Fruit fly (Drosophila melanogaster) whole organism, embryonic: ENCODE measurements around the gene RPA3.

Source experiments
- Adf1 ChIP-seq: fragments of 200-800 bp; sonication (Bioruptor generic); IDR thresholded peaks from 2 replicates; pipeline ENCODE4 v1.3.6; 2022; ENCODE audit warnings: missing biosample characterization, missing genetic modification characterization
- CG11695 ChIP-seq: fragments of 200-800 bp; sonication (Bioruptor generic); IDR thresholded peaks from 3 replicates; pipeline ENCODE4 v1.3.6; 2022; ENCODE audit warnings: missing biosample characterization, missing genetic modification characterization
- CG12155 ChIP-seq: fragments of 200-800 bp; sonication (Bioruptor generic); optimal IDR thresholded peaks from 3 replicates; lab custom pipeline; 2016; ENCODE audit warnings: missing biosample characterization, missing genetic modification characterization
- CG12236 ChIP-seq: fragments of 200-800 bp; sonication (Bioruptor generic); optimal IDR thresholded peaks from 2 replicates; lab custom pipeline; 2016; ENCODE audit warnings: missing biosample characterization, missing genetic modification characterization
- CG12769 ChIP-seq: fragments of 200-800 bp; sonication (Bioruptor generic); optimal IDR thresholded peaks from 2 replicates; lab custom pipeline; 2019; ENCODE audit warnings: missing biosample characterization, mild to moderate bottlenecking, missing genetic modification characterization, moderate library complexity
- CG12942 ChIP-seq: fragments of 200-800 bp; sonication (Bioruptor generic); optimal IDR thresholded peaks from 3 replicates; lab custom pipeline; 2016; ENCODE audit warnings: missing biosample characterization, missing genetic modification characterization
- CG14441 ChIP-seq: fragments of 200-800 bp; sonication (Bioruptor generic); IDR thresholded peaks from 2 replicates; pipeline ENCODE4 v1.3.6; 2022; ENCODE audit warnings: missing biosample characterization, missing genetic modification characterization
- CG17186 ChIP-seq: fragments of 200-800 bp; sonication (Bioruptor generic); optimal IDR thresholded peaks from 3 replicates; lab custom pipeline; 2017; ENCODE audit warnings: missing biosample characterization, missing genetic modification reagents, missing genetic modification characterization
- CG17912 ChIP-seq: fragments of 200-800 bp; sonication (Bioruptor generic); optimal IDR thresholded peaks from 2 replicates; lab custom pipeline; 2018; ENCODE audit warnings: missing biosample characterization, mild to moderate bottlenecking, missing genetic modification characterization
- CG18011 ChIP-seq: fragments of 200-800 bp; sonication (Bioruptor generic); optimal IDR thresholded peaks from 2 replicates; lab custom pipeline; 2017; ENCODE audit warnings: missing biosample characterization, missing genetic modification characterization, mild to moderate bottlenecking, moderate library complexity, missing genotype
- CG18476 ChIP-seq: fragments of 200-800 bp; sonication (Bioruptor generic); optimal IDR thresholded peaks from 2 replicates; lab custom pipeline; 2016; ENCODE audit warnings: missing biosample characterization, mild to moderate bottlenecking, missing genetic modification characterization
- CG18764 ChIP-seq: fragments of 200-800 bp; sonication (Bioruptor generic); optimal IDR thresholded peaks from 3 replicates; lab custom pipeline; 2016; ENCODE audit warnings: missing biosample characterization, missing genetic modification characterization
- CG2199 ChIP-seq: fragments of 200-800 bp; sonication (Bioruptor generic); IDR thresholded peaks from 3 replicates; pipeline ENCODE4 v1.3.6; 2022; ENCODE audit warnings: missing biosample characterization, missing genetic modification characterization
- CG2889 ChIP-seq: fragments of 200-800 bp; sonication (Bioruptor generic); IDR thresholded peaks from 3 replicates; pipeline ENCODE4 v1.3.6; 2022; ENCODE audit warnings: missing biosample characterization, missing genetic modification characterization
- CG3407 ChIP-seq: fragments of 200-800 bp; sonication (Bioruptor generic); optimal IDR thresholded peaks from 2 replicates; lab custom pipeline; 2018; ENCODE audit warnings: missing biosample characterization, mild to moderate bottlenecking, missing genetic modification characterization
- CG34376 ChIP-seq: fragments of 200-800 bp; sonication (Bioruptor generic); optimal IDR thresholded peaks from 2 replicates; lab custom pipeline; 2018; ENCODE audit warnings: missing biosample characterization, mild to moderate bottlenecking, missing genetic modification characterization
- CG4404 ChIP-seq: fragments of 200-800 bp; sonication (Bioruptor generic); IDR thresholded peaks from 2 replicates; pipeline ENCODE4 v1.3.6; 2022; ENCODE audit warnings: missing biosample characterization, missing genetic modification characterization
- CG5180 ChIP-seq: fragments of 200-800 bp; sonication (Bioruptor generic); optimal IDR thresholded peaks from 3 replicates; lab custom pipeline; 2017; ENCODE audit warnings: missing biosample characterization, missing genetic modification characterization, mild to moderate bottlenecking, moderate library complexity, missing genetic modification reagents
- CG6854 ChIP-seq: fragments of 200-800 bp; sonication (Bioruptor generic); optimal IDR thresholded peaks from 3 replicates; lab custom pipeline; 2017; ENCODE audit warnings: missing biosample characterization, mild to moderate bottlenecking, missing genetic modification characterization
- CG7556 ChIP-seq: fragments of 200-800 bp; sonication (Bioruptor generic); optimal IDR thresholded peaks from 2 replicates; lab custom pipeline; 2017; ENCODE audit warnings: missing biosample characterization, mild to moderate bottlenecking, missing genetic modification characterization
- CG7786 ChIP-seq: fragments of 200-800 bp; sonication (Bioruptor generic); optimal IDR thresholded peaks from 2 replicates; lab custom pipeline; 2016; ENCODE audit warnings: missing biosample characterization, missing genetic modification characterization
- CG7987 ChIP-seq: fragments of 200-800 bp; sonication (Bioruptor generic); optimal IDR thresholded peaks from 2 replicates; lab custom pipeline; 2018; ENCODE audit warnings: missing biosample characterization, mild to moderate bottlenecking, missing genetic modification characterization, moderate library complexity
- CHES-1-like ChIP-seq: fragments of 200-800 bp; sonication (Bioruptor generic); optimal IDR thresholded peaks from 2 replicates; lab custom pipeline; 2016; ENCODE audit warnings: missing biosample characterization, missing genetic modification characterization
- Dek ChIP-seq: fragments of 200-800 bp; sonication (Bioruptor generic); optimal IDR thresholded peaks from 3 replicates; lab custom pipeline; 2019; ENCODE audit warnings: missing biosample characterization, mild to moderate bottlenecking, missing genetic modification characterization, moderate library complexity
- Ets65A ChIP-seq: fragments of 200-800 bp; sonication (Bioruptor generic); peaks from one replicate; lab custom pipeline; 2016; ENCODE audit warnings: missing biosample characterization, missing genetic modification characterization
- Hsf ChIP-seq: fragments of 200-800 bp; sonication (Bioruptor generic); optimal IDR thresholded peaks from 3 replicates; lab custom pipeline; 2016; ENCODE audit warnings: missing biosample characterization, missing genetic modification characterization
- Lpt ChIP-seq: fragments of >200 bp; optimal IDR thresholded peaks from 2 replicates; lab custom pipeline; 2018; ENCODE audit warnings: missing biosample characterization, missing genetic modification characterization
- Med ChIP-seq: fragments of 200-800 bp; sonication (Bioruptor generic); peaks from one replicate; lab custom pipeline; 2016; ENCODE audit warnings: missing biosample characterization, missing genetic modification characterization, mild to moderate bottlenecking, inconsistent platforms, moderate library complexity
- Sry-β ChIP-seq: fragments of 200-800 bp; sonication (Bioruptor generic); optimal IDR thresholded peaks from 2 replicates; lab custom pipeline; 2018; ENCODE audit warnings: missing biosample characterization, mild to moderate bottlenecking, missing genetic modification characterization, moderate library complexity
- Xbp1 ChIP-seq: fragments of 200-800 bp; sonication (Bioruptor generic); optimal IDR thresholded peaks from 3 replicates; lab custom pipeline; 2016; ENCODE audit warnings: missing biosample characterization, mild to moderate bottlenecking, missing genetic modification characterization
- aop ChIP-seq: fragments of 200-800 bp; sonication (Bioruptor generic); IDR thresholded peaks from 2 replicates; pipeline ENCODE4 v1.3.6; 2022; ENCODE audit warnings: missing biosample characterization, missing genetic modification characterization
- ash1 ChIP-seq: fragments of 200-800 bp; sonication (Bioruptor generic); optimal IDR thresholded peaks from 2 replicates; lab custom pipeline; 2018; ENCODE audit warnings: missing biosample characterization, mild to moderate bottlenecking, missing genetic modification characterization
- chif ChIP-seq, 2 experiments: fragments of 200-800 bp; sonication (Bioruptor generic); optimal IDR thresholded peaks; 3 replicates each; lab custom pipeline; 2016; ENCODE audit warnings: missing biosample characterization in 2 of 2, missing genetic modification characterization in 2 of 2
- chm ChIP-seq: fragments of 200-800 bp; sonication (Bioruptor generic); IDR thresholded peaks from 2 replicates; pipeline ENCODE4 v1.3.6; 2022; ENCODE audit warnings: missing biosample characterization, missing genetic modification characterization
- corto ChIP-seq: fragments of 200-800 bp; sonication (Bioruptor generic); optimal IDR thresholded peaks from 2 replicates; lab custom pipeline; 2016; ENCODE audit warnings: missing biosample characterization, mild to moderate bottlenecking, missing genetic modification characterization, moderate library complexity
- croc ChIP-seq: fragments of 200-800 bp; sonication (Bioruptor generic); conservative IDR thresholded peaks from 3 replicates; pipeline ENCODE4 v1.3.6; 2022; ENCODE audit warnings: missing biosample characterization, missing genetic modification characterization
- dpn ChIP-seq, 2 experiments: fragments of 200-800 bp; sonication (Bioruptor generic); optimal IDR thresholded peaks; 3 replicates each; lab custom pipeline; 2016; ENCODE audit warnings: missing biosample characterization in 2 of 2, missing genetic modification characterization in 2 of 2
- gcm ChIP-seq: fragments of 200-800 bp; sonication (Bioruptor generic); optimal IDR thresholded peaks from 2 replicates; lab custom pipeline; 2019; ENCODE audit warnings: missing biosample characterization, mild to moderate bottlenecking, missing genetic modification characterization, moderate library complexity
- grn ChIP-seq: fragments of 200-800 bp; sonication (Bioruptor generic); optimal IDR thresholded peaks from 3 replicates; lab custom pipeline; 2017; ENCODE audit warnings: missing biosample characterization, missing genetic modification characterization
- gro ChIP-seq: fragments of 200-800 bp; sonication (Bioruptor generic); optimal IDR thresholded peaks from 2 replicates; lab custom pipeline; 2016; ENCODE audit warnings: missing biosample characterization, missing genetic modification characterization
- hbn ChIP-seq: fragments of 200-800 bp; sonication (Bioruptor generic); IDR thresholded peaks from 2 replicates; pipeline ENCODE4 v1.3.6; 2022; ENCODE audit warnings: missing biosample characterization, missing genetic modification characterization; ENCODE audit not compliant: partially characterized antibody
- luna ChIP-seq: fragments of 200-800 bp; sonication (Bioruptor generic); optimal IDR thresholded peaks from 2 replicates; lab custom pipeline; 2016; ENCODE audit warnings: missing biosample characterization, missing genetic modification characterization
- pros ChIP-seq: fragments of 200-800 bp; sonication (Bioruptor generic); optimal IDR thresholded peaks from 3 replicates; lab custom pipeline; 2019; ENCODE audit warnings: missing biosample characterization, mild to moderate bottlenecking, missing genetic modification characterization, moderate library complexity
- sim ChIP-seq: fragments of 200-800 bp; sonication (Bioruptor generic); IDR thresholded peaks from 2 replicates; pipeline ENCODE4 v1.3.6; 2022; ENCODE audit warnings: missing biosample characterization, missing genetic modification characterization
- sisA ChIP-seq: fragments of 200-800 bp; sonication (Bioruptor generic); IDR thresholded peaks from 2 replicates; pipeline ENCODE4 v1.3.6; 2022; ENCODE audit warnings: missing biosample characterization, missing genetic modification characterization
- tap ChIP-seq: fragments of 200-800 bp; optimal IDR thresholded peaks from 3 replicates; lab custom pipeline; 2019; ENCODE audit warnings: missing biosample characterization, mild to moderate bottlenecking, missing genetic modification characterization, moderate library complexity
- tll ChIP-seq, 2 experiments: fragments of 200-800 bp in 1 of 2; fragments of >200 bp in 1 of 2; sonication (Bioruptor generic) in 1 of 2; optimal IDR thresholded peaks; 2 replicates each; lab custom pipeline; 2017 to 2019; ENCODE audit warnings: missing biosample characterization in 2 of 2, missing genetic modification characterization in 2 of 2, mild to moderate bottlenecking in 1 of 2, moderate library complexity in 1 of 2
- vnd ChIP-seq: fragments of 200-800 bp; sonication (Bioruptor generic); IDR thresholded peaks from 3 replicates; pipeline ENCODE4 v1.3.6; 2022; ENCODE audit warnings: missing biosample characterization, missing genetic modification characterization; ENCODE audit not compliant: partially characterized antibody
- vvl ChIP-seq: fragments of 200-800 bp; sonication (Bioruptor generic); IDR thresholded peaks from 2 replicates; pipeline ENCODE4 v1.3.6; 2022; ENCODE audit warnings: missing biosample characterization, missing genetic modification characterization
- zfh2 ChIP-seq: fragments of 200-800 bp; sonication (Bioruptor generic); optimal IDR thresholded peaks from 2 replicates; lab custom pipeline; 2016; ENCODE audit warnings: missing biosample characterization, missing genetic modification characterization

Gene RPA3

DNA sequence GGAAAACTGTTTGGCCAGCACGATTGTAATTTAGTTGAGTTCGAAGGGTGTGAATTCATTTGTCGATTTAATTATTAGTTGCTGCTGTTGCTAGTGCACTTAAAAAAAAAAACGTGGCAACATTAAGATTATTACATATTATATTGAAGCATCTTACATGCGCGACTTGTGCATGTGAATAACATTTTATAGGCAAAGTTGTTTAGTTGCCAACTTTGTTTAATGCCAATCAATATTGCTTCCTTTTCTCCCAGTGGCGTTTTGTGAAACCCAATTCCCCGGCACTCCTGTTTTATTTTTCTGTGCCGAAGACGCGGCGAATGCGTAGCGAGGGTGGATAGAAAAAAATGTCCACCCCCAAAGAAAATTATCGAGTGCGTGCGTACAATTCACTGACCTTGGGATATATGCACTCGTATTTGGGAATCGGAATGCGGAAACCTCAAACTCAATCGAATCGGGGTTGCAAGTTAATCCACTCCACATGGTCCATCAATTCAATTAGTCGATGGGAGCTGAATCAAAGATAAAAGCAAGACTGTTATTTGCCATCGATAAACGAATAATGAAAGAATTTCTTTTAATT lies 13.4 kb upstream of the RPA3 start (continued):
- TF ChIP-seq CHES-1-like (GFP tag; lab: Kevin White, UChicago) (no peak), CG2889 (no peak), CG18476 (GFP tag; lab: Kevin White, UChicago) (peak; percentile 64), CG17186 (GFP tag; lab: Kevin White, UChicago) (no peak), sim (GFP tag; lab: Robert Waterston, UW) (peak; percentile 62; the same call in 1 of the 2 replicates), aop (GFP tag; lab: Robert Waterston, UW) (no peak), gcm (GFP tag; lab: Kevin White, UChicago) (peak; percentile 52), gro (GFP tag; lab: Kevin White, UChicago) (no peak), CG12769 (tag; lab: Kevin White, UChicago) (peak; percentile 30), CG12236 (peak; percentile 33), CG18011 (GFP tag; lab: Kevin White, UChicago) (no peak), CG3407 (peak; percentile 47), CG7786 (GFP tag; lab: Kevin White, UChicago) (peak; percentile 3), CG14441 (GFP tag; lab: Robert Waterston, UW) (peak; percentile 61), luna (GFP tag; lab: Kevin White, UChicago) (no peak), Hsf (GFP tag; lab: Kevin White, UChicago) (peak; percentile 54), Sry-β (GFP tag; lab: Kevin White, UChicago) (peak; percentile 4), tap (tag; lab: Kevin White, UChicago) (peak; percentile 35), Lpt (GFP tag; lab: Kevin White, UChicago) (no peak), CG5180 (no peak), CG11695 (peak; percentile 55; the same call in 1 of the 3 replicates), CG34376 (no peak), Xbp1 (GFP tag; lab: Kevin White, UChicago) (peak; percentile 61), corto (GFP tag; lab: Kevin White, UChicago) (no peak), hbn (GFP tag; lab: Robert Waterston, UW) (no peak), chm (GFP tag; lab: Robert Waterston, UW) (peak; percentile 79), tll (GFP tag; optimal IDR thresholded peaks at IDR 0.05; lab: Kevin White, UChicago) (no peak), Adf1 (GFP tag; lab: Robert Waterston, UW) (no peak), Dek (tag; lab: Kevin White, UChicago) (no peak), pros (GFP tag; lab: Kevin White, UChicago) (peak; percentile 87), CG7987 (GFP tag; lab: Kevin White, UChicago) (no peak), croc (GFP tag; lab: Robert Waterston, UW) (peak; percentile 56), vnd (GFP tag; lab: Robert Waterston, UW) (no peak), Ets65A (peak; percentile 79), CG12155 (GFP tag; lab: Kevin White, UChicago) (peak; percentile 26), chif (GFP tag; optimal IDR thresholded peaks at IDR 0.05; lab: Kevin White, UChicago) (peak in 1 of 2 experiments; percentile 62), zfh2 (no peak), ash1 (no peak), dpn (GFP tag; optimal IDR thresholded peaks at IDR 0.05; lab: Kevin White, UChicago) (peak; percentile 46 to 51), Med (peak; percentile 83), vvl (GFP tag; lab: Robert Waterston, UW) (peak; percentile 75), CG18764 (GFP tag; lab: Kevin White, UChicago) (peak; percentile 3), CG7556 (GFP tag; lab: Kevin White, UChicago) (peak; percentile 52), CG2199 (GFP tag; lab: Robert Waterston, UW) (0 out of 3 replicates have a peak, but pooled peaks have one; percentile 43), CG17912 (GFP tag; lab: Kevin White, UChicago) (no peak), CG4404 (peak; percentile 39; the same call in 1 of the 2 replicates), CG12942 (GFP tag; lab: Kevin White, UChicago) (peak; percentile 5), sisA (GFP tag; lab: Robert Waterston, UW) (peak; percentile 62), grn (GFP tag; lab: Kevin White, UChicago) (no peak), CG6854 (no peak)
